Fruit fly (Drosophila melanogaster) whole organism, embryonic: ENCODE data around the gene Cyt-c1L.

Experiments
- Blimp-1 ChIP-seq: fragments of 200-800 bp; sonication (Bioruptor generic); optimal IDR thresholded peaks from 3 replicates; lab custom pipeline; 2018; ENCODE audit warnings: missing biosample characterization, missing genetic modification characterization, mild to moderate bottlenecking, moderate library complexity, missing genetic modification reagents
- CG10431 ChIP-seq: fragments of 200-800 bp; sonication (Bioruptor generic); optimal IDR thresholded peaks from 3 replicates; lab custom pipeline; 2018; ENCODE audit warnings: missing biosample characterization, mild to moderate bottlenecking, missing genetic modification characterization
- CG11696 ChIP-seq: fragments of 200-800 bp; sonication (Bioruptor generic); IDR thresholded peaks from 2 replicates; pipeline ENCODE4 v1.3.6; 2022; ENCODE audit warnings: missing biosample characterization, missing genetic modification characterization
- CG13894 ChIP-seq: fragments of 200-800 bp; sonication (Bioruptor generic); optimal IDR thresholded peaks from 3 replicates; lab custom pipeline; 2018; ENCODE audit warnings: missing biosample characterization, mild to moderate bottlenecking, missing genetic modification characterization, moderate library complexity
- CG15696 ChIP-seq: fragments of 200-800 bp; sonication (Bioruptor generic); optimal IDR thresholded peaks from 2 replicates; lab custom pipeline; 2019; ENCODE audit warnings: missing biosample characterization, mild to moderate bottlenecking, missing genetic modification characterization, moderate library complexity
- CG1603 ChIP-seq: fragments of 200-800 bp; sonication (Bioruptor generic); optimal IDR thresholded peaks from 2 replicates; lab custom pipeline; 2019; ENCODE audit warnings: missing biosample characterization, mild to moderate bottlenecking, missing genetic modification characterization, moderate library complexity
- CG17829 ChIP-seq: fragments of 200-800 bp; optimal IDR thresholded peaks from 2 replicates; lab custom pipeline; 2019; ENCODE audit warnings: missing biosample characterization, mild to moderate bottlenecking, missing genetic modification characterization, moderate library complexity
- CG2678 ChIP-seq: fragments of 200-800 bp; sonication (Bioruptor generic); optimal IDR thresholded peaks from 3 replicates; lab custom pipeline; 2019; ENCODE audit warnings: missing biosample characterization, mild to moderate bottlenecking, missing genetic modification characterization, moderate library complexity
- CG2875 ChIP-seq: fragments of 200-800 bp; sonication (Bioruptor generic); optimal IDR thresholded peaks from 2 replicates; lab custom pipeline; 2017; ENCODE audit warnings: missing biosample characterization, mild to moderate bottlenecking, missing genetic modification characterization, missing genetic modification reagents
- CG33557 ChIP-seq: fragments of 200-800 bp; sonication (Bioruptor generic); optimal IDR thresholded peaks from 2 replicates; lab custom pipeline; 2019; ENCODE audit warnings: missing biosample characterization, mild to moderate bottlenecking, missing genetic modification characterization, moderate library complexity
- CG4617 ChIP-seq: fragments of 200-800 bp; sonication (Bioruptor generic); optimal IDR thresholded peaks from 3 replicates; lab custom pipeline; 2016; ENCODE audit warnings: missing biosample characterization, missing genetic modification characterization, borderline replicate concordance
- CG6854 ChIP-seq: fragments of 200-800 bp; sonication (Bioruptor generic); optimal IDR thresholded peaks from 3 replicates; lab custom pipeline; 2017; ENCODE audit warnings: missing biosample characterization, mild to moderate bottlenecking, missing genetic modification characterization
- D19A ChIP-seq: fragments of 200-800 bp; optimal IDR thresholded peaks from 3 replicates; lab custom pipeline; 2019; ENCODE audit warnings: missing biosample characterization, mild to moderate bottlenecking, missing genetic modification characterization, moderate library complexity
- Dp ChIP-seq: fragments of 200-800 bp; sonication (Bioruptor generic); optimal IDR thresholded peaks from 2 replicates; lab custom pipeline; 2018; ENCODE audit warnings: missing biosample characterization, mild to moderate bottlenecking, missing genetic modification characterization, moderate library complexity
- E2f2 ChIP-seq: fragments of 200-800 bp; sonication (Bioruptor generic); IDR thresholded peaks from 2 replicates; pipeline ENCODE4 v1.3.6; 2022; ENCODE audit warnings: missing biosample characterization, missing genetic modification characterization
- HLH54F ChIP-seq: fragments of 200-800 bp; sonication (Bioruptor generic); optimal IDR thresholded peaks from 3 replicates; lab custom pipeline; 2016; ENCODE audit warnings: missing biosample characterization, missing genetic modification characterization
- Lhr ChIP-seq: fragments of 200-800 bp; sonication (Bioruptor generic); optimal IDR thresholded peaks from 3 replicates; lab custom pipeline; 2017; ENCODE audit warnings: mild to moderate bottlenecking, missing biosample characterization, missing genetic modification reagents, missing genetic modification characterization
- Lpt ChIP-seq: fragments of >200 bp; optimal IDR thresholded peaks from 2 replicates; lab custom pipeline; 2018; ENCODE audit warnings: missing biosample characterization, missing genetic modification characterization
- Med ChIP-seq: fragments of 200-800 bp; sonication (Bioruptor generic); peaks from one replicate; lab custom pipeline; 2016; ENCODE audit warnings: missing biosample characterization, missing genetic modification characterization, mild to moderate bottlenecking, inconsistent platforms, moderate library complexity
- Meics ChIP-seq: fragments of 200-800 bp; sonication (Bioruptor generic); optimal IDR thresholded peaks from 2 replicates; lab custom pipeline; 2017; ENCODE audit warnings: missing biosample characterization, mild to moderate bottlenecking, missing genetic modification characterization
- NC2α ChIP-seq: fragments of 200-800 bp; sonication (Bioruptor generic); optimal IDR thresholded peaks from 2 replicates; lab custom pipeline; 2016; ENCODE audit warnings: missing biosample characterization, missing genetic modification characterization
- Nf-YB ChIP-seq: fragments of 200-800 bp; sonication (Bioruptor generic); optimal IDR thresholded peaks from 3 replicates; lab custom pipeline; 2019; ENCODE audit warnings: missing biosample characterization, mild to moderate bottlenecking, missing genetic modification characterization, moderate library complexity
- Pdp1 ChIP-seq, 2 experiments: fragments of 200-800 bp; sonication (Bioruptor generic); optimal IDR thresholded peaks; 3 replicates each; lab custom pipeline; 2016; ENCODE audit warnings: missing biosample characterization in 2 of 2, missing genetic modification characterization in 2 of 2, mild to moderate bottlenecking in 1 of 2, moderate library complexity in 1 of 2
- Side ChIP-seq: fragments of 200-800 bp; sonication (Bioruptor generic); optimal IDR thresholded peaks from 2 replicates; lab custom pipeline; 2016; ENCODE audit warnings: missing biosample characterization, missing genetic modification characterization
- Xrp1 ChIP-seq: fragments of 200-800 bp; sonication (Bioruptor generic); IDR thresholded peaks from 2 replicates; pipeline ENCODE4 v1.3.6; 2022; ENCODE audit warnings: missing biosample characterization, missing genetic modification characterization
- ara ChIP-seq: fragments of 200-800 bp; sonication (Bioruptor generic); IDR thresholded peaks from 2 replicates; pipeline ENCODE4 v1.3.6; 2022; ENCODE audit warnings: missing biosample characterization, missing genetic modification characterization
- br ChIP-seq: fragments of >200 bp; optimal IDR thresholded peaks from 2 replicates; lab custom pipeline; 2017
- cg ChIP-seq: fragments of 200-800 bp; sonication (Bioruptor generic); optimal IDR thresholded peaks from 3 replicates; lab custom pipeline; 2019; ENCODE audit warnings: missing biosample characterization, mild to moderate bottlenecking, missing genetic modification characterization, moderate library complexity
- chm ChIP-seq: fragments of 200-800 bp; sonication (Bioruptor generic); IDR thresholded peaks from 2 replicates; pipeline ENCODE4 v1.3.6; 2022; ENCODE audit warnings: missing biosample characterization, missing genetic modification characterization
- crol ChIP-seq: fragments of 200-800 bp; sonication (Bioruptor generic); IDR thresholded peaks from 2 replicates; pipeline ENCODE4 v1.3.6; 2022; ENCODE audit warnings: missing biosample characterization, missing genetic modification characterization
- eyg ChIP-seq: fragments of 200-800 bp; sonication (Bioruptor generic); optimal IDR thresholded peaks from 3 replicates; lab custom pipeline; 2016; ENCODE audit warnings: missing biosample characterization, missing genetic modification characterization
- gcm ChIP-seq: fragments of 200-800 bp; sonication (Bioruptor generic); optimal IDR thresholded peaks from 2 replicates; lab custom pipeline; 2019; ENCODE audit warnings: missing biosample characterization, mild to moderate bottlenecking, missing genetic modification characterization, moderate library complexity
- grau ChIP-seq: fragments of 200-800 bp; optimal IDR thresholded peaks from 3 replicates; lab custom pipeline; 2019; ENCODE audit warnings: missing biosample characterization, mild to moderate bottlenecking, missing genetic modification characterization, moderate library complexity
- grn ChIP-seq: fragments of 200-800 bp; sonication (Bioruptor generic); optimal IDR thresholded peaks from 3 replicates; lab custom pipeline; 2017; ENCODE audit warnings: missing biosample characterization, missing genetic modification characterization
- prd ChIP-seq, 3 experiments: fragments of >200 bp in 2 of 3; fragments of 200-800 bp in 1 of 3; sonication (Bioruptor generic) in 1 of 3; optimal IDR thresholded peaks in 2 of 3; IDR thresholded peaks in 1 of 3; 2 replicates in 2 of 3; 3 replicates in 1 of 3; pipeline versions ENCODE4 v1.3.6 to Lab custom; 2017 to 2022; ENCODE audit warnings: missing biosample characterization in 1 of 3, missing genetic modification characterization in 1 of 3
- row ChIP-seq: fragments of 200-800 bp; sonication (Bioruptor generic); IDR thresholded peaks from 3 replicates; pipeline ENCODE4 v1.3.6; 2022; ENCODE audit warnings: missing biosample characterization, missing genetic modification characterization
- sens ChIP-seq: fragments of 200-800 bp; sonication (Bioruptor generic); peaks from one replicate; lab custom pipeline; 2016; ENCODE audit warnings: missing biosample characterization, missing genetic modification characterization
- sim ChIP-seq: fragments of 200-800 bp; sonication (Bioruptor generic); IDR thresholded peaks from 2 replicates; pipeline ENCODE4 v1.3.6; 2022; ENCODE audit warnings: missing biosample characterization, missing genetic modification characterization
- slp2 ChIP-seq: fragments of 200-800 bp; sonication (Bioruptor generic); optimal IDR thresholded peaks from 2 replicates; lab custom pipeline; 2016; ENCODE audit warnings: missing biosample characterization, missing genetic modification characterization
- sqz ChIP-seq: fragments of 200-800 bp; sonication (Bioruptor generic); optimal IDR thresholded peaks from 3 replicates; lab custom pipeline; 2018; ENCODE audit warnings: missing biosample characterization, mild to moderate bottlenecking, missing genetic modification characterization
- twi ChIP-seq: fragments of 200-800 bp; optimal IDR thresholded peaks from 2 replicates; lab custom pipeline; 2019; ENCODE audit warnings: missing biosample characterization, mild to moderate bottlenecking, missing genetic modification characterization, moderate library complexity
- unpg ChIP-seq: fragments of 200-800 bp; sonication (Bioruptor generic); optimal IDR thresholded peaks from 3 replicates; lab custom pipeline; 2018; ENCODE audit warnings: missing biosample characterization, mild to moderate bottlenecking, missing genetic modification characterization, moderate library complexity

Cyt-c1L gene

DNA sequence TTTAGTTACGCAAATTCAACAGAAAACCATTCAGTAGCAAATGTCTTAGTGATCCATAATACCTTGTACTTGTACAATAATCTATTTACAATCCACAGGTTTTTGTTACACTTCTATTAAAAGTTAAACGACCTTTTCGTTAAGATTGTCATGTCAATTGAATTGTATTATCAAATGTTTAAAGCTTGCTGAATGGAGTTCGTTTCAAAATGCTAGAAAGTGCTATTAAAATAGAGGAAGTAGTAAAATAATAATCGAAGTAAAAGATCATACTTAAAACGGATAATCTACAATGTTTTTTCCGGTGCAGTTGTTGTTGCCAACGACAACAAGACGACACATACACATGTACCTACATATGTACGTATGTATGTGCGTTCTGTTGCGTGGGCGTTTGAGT lies 14.1 kb upstream of the Cyt-c1L start (continued):
- peak; percentile 28 for TF ChIP-seq Blimp-1 (GFP tag; lab: Kevin White, UChicago)
- peak; percentile 19 for TF ChIP-seq CG2678 (tag; lab: Kevin White, UChicago)
- 0 out of 3 replicates have a peak, but pooled peaks have one; percentile 13 for TF ChIP-seq row
- peak; percentile 66 for TF ChIP-seq sens (GFP tag; lab: Kevin White, UChicago)
- TF ChIP-seq cg (GFP tag; lab: Kevin White, UChicago), result peak; percentile 42
- peak; percentile 5 for TF ChIP-seq unpg (GFP tag; lab: Kevin White, UChicago)
- 0 out of 2 replicates have a peak, but pooled peaks have one; percentile 12 for TF ChIP-seq CG11696 (GFP tag; lab: Robert Waterston, UW)
- TF ChIP-seq prd (optimal IDR thresholded peaks at IDR 0.05; lab: Kevin White, UChicago), result no peak
- TF ChIP-seq prd (GFP tag; IDR thresholded peaks at IDR 0.05; lab: Robert Waterston, UW), result no peak
- no peak for TF ChIP-seq CG10431
- TF ChIP-seq CG1603, result peak; percentile 33
- no peak for TF ChIP-seq CG33557 (GFP tag; lab: Kevin White, UChicago)
- peak; percentile 23 for TF ChIP-seq D19A (tag; lab: Kevin White, UChicago)
- TF ChIP-seq grau (tag; lab: Kevin White, UChicago), result peak; percentile 7
- no peak for TF ChIP-seq CG2875 (GFP tag; lab: Kevin White, UChicago)
- TF ChIP-seq ara, result peak; percentile 6; the same call in 1 of the 2 replicates

- TF ChIP-seq E2f2 (no peak), twi (tag; lab: Kevin White, UChicago) (peak; percentile 3), chm (GFP tag; lab: Robert Waterston, UW) (peak; percentile 14; the same call in 1 of the 2 replicates), unpg (GFP tag; lab: Kevin White, UChicago) (no peak), CG13894 (tag; lab: Kevin White, UChicago) (no peak), Xrp1 (GFP tag; lab: Robert Waterston, UW) (no peak), Dp (GFP tag; lab: Kevin White, UChicago) (no peak), sens (GFP tag; lab: Kevin White, UChicago) (peak; percentile 72), gcm (GFP tag; lab: Kevin White, UChicago) (peak; percentile 92), Side (GFP tag; lab: Kevin White, UChicago) (no peak)
Observed at dm6 chr3R:29217309-29217708, 13.4 kb upstream of the Cyt-c1L start.

dm6 chr3R:29216484-29216863 lies 12.5 kb upstream of the Cyt-c1L start:
- TF ChIP-seq grn (GFP tag; lab: Kevin White, UChicago) (no peak), Pdp1 (GFP tag; optimal IDR thresholded peaks at IDR 0.05; lab: Kevin White, UChicago) (no peak), Nf-YB (GFP tag; lab: Kevin White, UChicago) (no peak), sens (GFP tag; lab: Kevin White, UChicago) (peak; percentile 7), Lpt (GFP tag; lab: Kevin White, UChicago) (no peak), sqz (GFP tag; lab: Kevin White, UChicago) (no peak), Meics (GFP tag; lab: Kevin White, UChicago) (no peak), sim (GFP tag; lab: Robert Waterston, UW) (no peak), HLH54F (GFP tag; lab: Kevin White, UChicago) (no peak), br (lab: Kevin White, UChicago) (no peak), crol (GFP tag; lab: Robert Waterston, UW) (peak; percentile 29; the same call in 1 of the 2 replicates), NC2α (no peak), Med (GFP tag; lab: Kevin White, UChicago) (peak; percentile 1), gcm (GFP tag; lab: Kevin White, UChicago) (no peak), CG15696 (tag; lab: Kevin White, UChicago) (no peak), CG6854 (GFP tag; lab: Kevin White, UChicago) (no peak), Lhr (GFP tag; lab: Kevin White, UChicago) (no peak), CG17829 (tag; lab: Kevin White, UChicago) (no peak), eyg (GFP tag; lab: Kevin White, UChicago) (no peak), CG4617 (GFP tag; lab: Kevin White, UChicago) (no peak), slp2 (GFP tag; lab: Kevin White, UChicago) (no peak)
